Fruit fly (Drosophila melanogaster) whole organism, wandering third instar larva: ENCODE data around the gene ed.

Source experiments
- CG32264 ChIP-seq: fragments of 200-800 bp; sonication (Bioruptor generic); optimal IDR thresholded peaks from 2 replicates; lab custom pipeline; 2016; ENCODE audit warnings: missing biosample characterization, missing genetic modification characterization
- Dfd ChIP-seq: fragments of >200 bp; optimal IDR thresholded peaks from 2 replicates; lab custom pipeline; 2017; ENCODE audit warnings: missing biosample characterization, missing genetic modification characterization
- Jra ChIP-seq: sonication (Bioruptor generic); optimal IDR thresholded peaks from 2 replicates; lab custom pipeline; 2016; ENCODE audit warnings: missing biosample characterization, missing genetic modification characterization
- Mio ChIP-seq: sonication (Bioruptor generic); optimal IDR thresholded peaks from 2 replicates; lab custom pipeline; 2016; ENCODE audit warnings: missing biosample characterization, missing genetic modification characterization
- OdsH ChIP-seq: fragments of 200-800 bp; sonication (Bioruptor generic); optimal IDR thresholded peaks from 2 replicates; lab custom pipeline; 2016; ENCODE audit warnings: missing biosample characterization, mild to moderate bottlenecking, missing genetic modification characterization
- tai ChIP-seq: sonication (Bioruptor generic); optimal IDR thresholded peaks from 2 replicates; lab custom pipeline; 2016; ENCODE audit warnings: missing biosample characterization, missing genetic modification characterization

- no peak for TF ChIP-seq CG32264
- no peak for TF ChIP-seq Jra
- no peak for TF ChIP-seq OdsH (GFP tag; lab: Kevin White, UChicago)
- TF ChIP-seq Mio (GFP tag; lab: Kevin White, UChicago): no peak
- TF ChIP-seq Dfd: no peak
- no peak for TF ChIP-seq tai (GFP tag; lab: Kevin White, UChicago)
These were observed 102.8 kb downstream of the ed start for dm6 chr2L:4133960-4134359.
